Worm (Caenorhabditis elegans): ENCODE measurements around the gene F14H3.15.

DNA sequence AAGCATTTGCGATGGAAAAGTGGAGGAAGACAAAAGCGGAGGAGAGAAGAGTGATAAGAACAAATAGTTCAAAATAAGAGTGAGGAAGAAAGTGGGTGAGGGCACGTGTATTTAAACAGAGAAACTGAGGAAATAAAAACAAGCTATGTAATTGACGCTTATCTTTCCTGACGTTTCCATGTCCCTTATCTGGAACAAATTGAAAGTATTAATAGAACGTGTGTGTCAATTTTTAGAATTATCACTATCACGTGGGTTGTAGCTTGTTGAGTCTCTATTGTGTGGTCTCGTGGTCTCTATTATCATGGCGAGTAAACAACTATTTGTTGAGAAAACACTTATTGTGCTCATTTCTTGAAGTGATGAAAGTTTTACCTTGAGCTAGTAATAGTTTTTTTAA is 14.2 kb downstream of the F14H3.15 start, which contains the start of gene T10C6.15:
- TF ChIP-seq ztf-29 (GFP tag; IDR thresholded peaks at IDR 0.05) = no peak
- TF ChIP-seq ztf-23 (GFP tag; IDR thresholded peaks at IDR 0.05) = no peak
- TF ChIP-seq ref-1 (GFP tag; conservative IDR thresholded peaks at IDR 0.05) = no peak
- no peak for TF ChIP-seq med-1 (GFP tag; optimal IDR thresholded peaks at IDR 0.05; ENCODE audit: insufficient read depth)
- TF ChIP-seq klf-2 (GFP tag; conservative IDR thresholded peaks at IDR 0.05) = no peak
- TF ChIP-seq tab-1 (GFP tag; IDR thresholded peaks at IDR 0.05) = no peak
- TF ChIP-seq cog-1 (tag; optimal IDR thresholded peaks at IDR 0.05) = no peak
- TF ChIP-seq T22C8.4 (GFP tag; IDR thresholded peaks at IDR 0.05) = no peak
